Fruit fly (Drosophila melanogaster): Measurements from ENCODE around the gene CG7988.

Gene CG7988

DNA sequence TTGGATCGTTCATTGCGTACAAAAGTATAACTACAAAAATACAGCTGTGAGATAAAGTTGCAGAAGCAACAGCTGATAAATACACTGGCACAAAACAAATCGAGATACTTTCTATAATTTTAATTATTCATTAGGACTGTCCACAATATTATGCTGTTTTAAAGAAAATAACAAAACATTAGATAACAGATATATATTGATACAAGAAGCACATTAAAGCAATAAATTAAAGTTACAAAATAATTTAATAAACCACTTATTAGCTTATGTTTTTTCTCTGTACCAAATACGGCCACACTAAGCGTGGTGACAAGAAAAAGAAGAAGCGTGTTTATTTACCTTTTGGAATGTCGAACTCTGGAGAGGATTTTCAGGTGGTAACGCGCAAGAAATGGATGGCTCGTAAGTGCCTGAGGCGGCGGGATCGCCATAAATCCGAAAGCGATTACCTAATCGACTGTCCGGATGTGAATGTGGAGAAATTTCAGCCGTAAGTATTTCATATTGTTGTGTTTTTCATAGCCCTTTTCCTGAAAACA, at the start of gene CG7988, which contains the start of gene CG7183 (continued):
- no peak for TF ChIP-seq ato (GFP tag; IDR thresholded peaks at IDR 0.05; ENCODE audit: partially characterized antibody)
- TF ChIP-seq Fer3 (tag; optimal IDR thresholded peaks at IDR 0.05) = peak; percentile 98
- TF ChIP-seq Mad (GFP tag; optimal IDR thresholded peaks at IDR 0.05) = peak; percentile 96
- peak; percentile 95 for TF ChIP-seq D19A (tag; optimal IDR thresholded peaks at IDR 0.05)
- TF ChIP-seq fd3F (GFP tag; optimal IDR thresholded peaks at IDR 0.05) = peak; percentile 98
- peak; percentile 95 for TF ChIP-seq CG10267 (tag; optimal IDR thresholded peaks at IDR 0.05)
- TF ChIP-seq stc (GFP tag; IDR thresholded peaks at IDR 0.05) = peak; percentile 98
- TF ChIP-seq sqz (GFP tag; optimal IDR thresholded peaks at IDR 0.05) = peak; percentile 90
- TF ChIP-seq CG8089 (GFP tag; optimal IDR thresholded peaks at IDR 0.05) = peak; percentile 94
- peak; percentile 92 for TF ChIP-seq slou (GFP tag; optimal IDR thresholded peaks at IDR 0.05)
- TF ChIP-seq CG10959 (GFP tag; IDR thresholded peaks at IDR 0.05) = peak; percentile 97
- TF ChIP-seq Doc2 (GFP tag; IDR thresholded peaks at IDR 0.05) = peak; percentile 83; the same call in 1 of the 2 replicates
- TF ChIP-seq Bdp1 (GFP tag; optimal IDR thresholded peaks at IDR 0.05) = peak; percentile 87
- peak; percentile 38 for TF ChIP-seq BEAF-32 (GFP tag; optimal IDR thresholded peaks at IDR 0.05)
- peak; percentile 98 for TF ChIP-seq Xbp1 (GFP tag; optimal IDR thresholded peaks at IDR 0.05)
- TF ChIP-seq CG6175 (GFP tag; IDR thresholded peaks at IDR 0.05) = peak; percentile 93
- TF ChIP-seq CG30431 (GFP tag; optimal IDR thresholded peaks at IDR 0.05) = peak; percentile 91
- peak; percentile 99 for TF ChIP-seq Ssrp (tag; optimal IDR thresholded peaks at IDR 0.05)
- TF ChIP-seq CG9817 (tag; optimal IDR thresholded peaks at IDR 0.05) = peak; percentile 98
- TF ChIP-seq bsh (GFP tag; optimal IDR thresholded peaks at IDR 0.05) = peak; percentile 81 to 99
- peak; percentile 97 for TF ChIP-seq chm (GFP tag; IDR thresholded peaks at IDR 0.05)
- TF ChIP-seq TFAM (GFP tag; optimal IDR thresholded peaks at IDR 0.05) = peak; percentile 66
- peak; percentile 97 for TF ChIP-seq sim (GFP tag; IDR thresholded peaks at IDR 0.05)
- TF ChIP-seq CG31388 (GFP tag; optimal IDR thresholded peaks at IDR 0.05) = peak; percentile 92
- TF ChIP-seq Hey (tag; optimal IDR thresholded peaks at IDR 0.05) = no peak
- TF ChIP-seq ssp (GFP tag; IDR thresholded peaks at IDR 0.05) = peak; percentile 95
- TF ChIP-seq CG31365 (tag; optimal IDR thresholded peaks at IDR 0.05) = peak; percentile 60
- peak; percentile 95 for TF ChIP-seq Atf3 (GFP tag; optimal IDR thresholded peaks at IDR 0.05)
- TF ChIP-seq CG17186 (GFP tag; optimal IDR thresholded peaks at IDR 0.05) = peak; percentile 80
- peak; percentile 94 for TF ChIP-seq gt (GFP tag; IDR thresholded peaks at IDR 0.05)
- TF ChIP-seq abd-A (tag; optimal IDR thresholded peaks at IDR 0.05) = no peak
- TF ChIP-seq eve (GFP tag; optimal IDR thresholded peaks at IDR 0.05) = peak in 1 of 2 experiments; percentile 70
- TF ChIP-seq twi (tag; optimal IDR thresholded peaks at IDR 0.05) = peak; percentile 97
- peak; percentile 85 for TF ChIP-seq CG6683 (GFP tag; optimal IDR thresholded peaks at IDR 0.05)
- TF ChIP-seq CG10654 (GFP tag; optimal IDR thresholded peaks at IDR 0.05) = peak; percentile 97
- peak; percentile 95 for TF ChIP-seq CG13624 (GFP tag; optimal IDR thresholded peaks at IDR 0.05)
- TF ChIP-seq CG8765 (GFP tag; IDR thresholded peaks at IDR 0.05) = peak; percentile 95
- peak; percentile 83 for TF ChIP-seq CG17912 (GFP tag; optimal IDR thresholded peaks at IDR 0.05)
- TF ChIP-seq Opbp (GFP tag; IDR thresholded peaks at IDR 0.05; ENCODE audit: partially characterized antibody) = no peak
- peak; percentile 70 for TF ChIP-seq p53 (GFP tag; optimal IDR thresholded peaks at IDR 0.05)
- TF ChIP-seq usp (GFP tag; optimal IDR thresholded peaks at IDR 0.05) = no peak
- TF ChIP-seq croc (GFP tag; conservative IDR thresholded peaks at IDR 0.05) = peak; percentile 98
- TF ChIP-seq CG4282 (GFP tag; optimal IDR thresholded peaks at IDR 0.05) = peak; percentile 70
- peak; percentile 97 for TF ChIP-seq CG14014 (GFP tag; IDR thresholded peaks at IDR 0.05)
- TF ChIP-seq emc (GFP tag; optimal IDR thresholded peaks at IDR 0.05) = peak; percentile 83
- peak; percentile 88 for TF ChIP-seq CG7987 (GFP tag; optimal IDR thresholded peaks at IDR 0.05)
- TF ChIP-seq jumu (GFP tag; optimal IDR thresholded peaks at IDR 0.05) = peak; percentile 93
- TF ChIP-seq fd64A (GFP tag; optimal IDR thresholded peaks at IDR 0.05) = peak; percentile 60
- peak; percentile 100 for TF ChIP-seq Ptx1 (GFP tag; IDR thresholded peaks at IDR 0.05)
- TF ChIP-seq pfk (GFP tag; optimal IDR thresholded peaks at IDR 0.05) = no peak

Data from whole organism, embryonic.